Worm (Caenorhabditis elegans) whole organism, L2 larva: Measurements from ENCODE around the gene srlf-20.

ENCODE experiments used
- ama-1 ChIP-seq: fragments of 150-350 bp; optimal IDR thresholded peaks from 2 replicates; lab custom pipeline; 2018; ENCODE audit warnings: inconsistent platforms
- blmp-1 ChIP-seq: sonication (generic microtip); optimal IDR thresholded peaks from 2 replicates; lab custom pipeline; 2017; ENCODE audit warnings: missing genetic modification characterization, mild to moderate bottlenecking, missing compliant biosample characterization, antibody characterized with exemption, moderate library complexity; ENCODE audit not compliant: insufficient read depth
- ceh-82 ChIP-seq: fragments of 150-350 bp; optimal IDR thresholded peaks from 2 replicates; lab custom pipeline; 2014; ENCODE audit warnings: missing biosample characterization, missing genetic modification characterization
- crh-2 ChIP-seq: sonication (generic microtip); optimal IDR thresholded peaks from 2 replicates; lab custom pipeline; 2017; ENCODE audit warnings: missing biosample characterization, missing genetic modification characterization
- lin-11 ChIP-seq: fragments of 150-350 bp; sonication (generic microtip); optimal IDR thresholded peaks from 2 replicates; lab custom pipeline; 2014; ENCODE audit warnings: missing biosample characterization, missing genetic modification characterization, inconsistent platforms, mixed read lengths
- nhr-237 ChIP-seq: fragments of 150-350 bp; optimal IDR thresholded peaks from 2 replicates; lab custom pipeline; 2014; ENCODE audit warnings: missing biosample characterization, missing genetic modification characterization
- nhr-77 ChIP-seq: fragments of 150-350 bp; optimal IDR thresholded peaks from 2 replicates; lab custom pipeline; 2014; ENCODE audit warnings: missing biosample characterization, missing genetic modification characterization

DNA sequence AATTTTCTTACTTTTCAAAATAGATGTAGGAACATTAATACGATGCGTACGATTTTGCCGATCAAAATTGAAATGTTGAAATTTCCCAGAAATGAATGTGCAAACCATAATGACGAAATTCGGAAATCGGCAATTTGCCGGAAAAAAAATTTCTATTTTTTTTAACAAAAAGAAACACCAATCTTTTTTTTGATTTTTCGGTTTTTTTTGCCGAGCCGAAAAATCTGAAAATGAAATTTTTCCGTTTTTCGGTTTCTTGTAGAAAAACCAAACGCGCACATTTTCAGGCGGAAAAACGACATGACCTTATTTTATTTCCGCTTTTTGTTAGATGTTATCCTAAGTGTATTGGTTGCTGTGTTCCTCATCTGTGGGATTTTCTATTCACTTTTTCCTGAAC, 46.2 kb upstream of the srlf-20 start, which contains the start of gene srbc-13:
- TF ChIP-seq nhr-77 (tag; lab: Kevin White, UChicago), result no peak
- no peak for TF ChIP-seq lin-11 (tag; lab: Kevin White, UChicago)
- TF ChIP-seq crh-2 (tag; lab: Kevin White, UChicago), result no peak
- TF ChIP-seq nhr-237 (tag; lab: Kevin White, UChicago), result no peak
- no peak for TF ChIP-seq ama-1 (lab: Kevin White, UChicago)
- no peak for TF ChIP-seq ceh-82 (tag; lab: Kevin White, UChicago)
- TF ChIP-seq blmp-1 (tag; lab: Kevin White, UChicago), result no peak
